Worm (Caenorhabditis elegans) whole organism, early embryonic: ENCODE measurements around the gene mrps-21.

Experiments used
- B0310.2 ChIP-seq: sonication (generic microtip); optimal IDR thresholded peaks from 2 replicates; lab custom pipeline; 2016; ENCODE audit warnings: mild to moderate bottlenecking, missing genetic modification characterization, missing compliant biosample characterization
- F13C5.2 ChIP-seq: sonication (generic microtip); optimal IDR thresholded peaks from 2 replicates; lab custom pipeline; 2017; ENCODE audit warnings: mild to moderate bottlenecking, missing genetic modification characterization, inconsistent platforms, missing compliant biosample characterization
- aly-1 ChIP-seq: sonication (generic microtip); optimal IDR thresholded peaks from 2 replicates; lab custom pipeline; 2016; ENCODE audit warnings: missing genetic modification characterization, missing compliant biosample characterization
- ama-1 ChIP-seq: fragments of 150-350 bp; optimal IDR thresholded peaks from 2 replicates; lab custom pipeline; 2014
- ceh-13 ChIP-seq: fragments of 200-800 bp; sonication (Bioruptor generic); optimal IDR thresholded peaks from 2 replicates; lab custom pipeline; 2018; ENCODE audit warnings: mild to moderate bottlenecking, missing genetic modification characterization, missing compliant biosample characterization
- ceh-36 ChIP-seq: sonication (generic microtip); optimal IDR thresholded peaks from 2 replicates; lab custom pipeline; 2016; ENCODE audit warnings: missing genetic modification characterization, inconsistent platforms, missing compliant biosample characterization
- ets-7 ChIP-seq: sonication (generic microtip); optimal IDR thresholded peaks from 2 replicates; lab custom pipeline; 2016; ENCODE audit warnings: missing genotype, missing genetic modification characterization, missing compliant biosample characterization
- flt-1 ChIP-seq: fragments of 200-800 bp; sonication (Bioruptor generic); IDR thresholded peaks from 2 replicates; pipeline ENCODE4 v1.3.6; 2022; ENCODE audit warnings: missing genetic modification characterization, missing compliant biosample characterization
- hmbx-1 ChIP-seq: sonication (generic microtip); optimal IDR thresholded peaks from 2 replicates; lab custom pipeline; 2016; ENCODE audit warnings: mild to moderate bottlenecking, missing genetic modification characterization, missing compliant biosample characterization
- hmg-4 ChIP-seq: fragments of 200-800 bp; sonication (Bioruptor generic); optimal IDR thresholded peaks from 2 replicates; lab custom pipeline; 2018; ENCODE audit warnings: mild to moderate bottlenecking, missing genetic modification characterization, missing compliant biosample characterization
- hnd-1 ChIP-seq: sonication (generic microtip); optimal IDR thresholded peaks from 2 replicates; lab custom pipeline; 2016; ENCODE audit warnings: missing genetic modification characterization, missing compliant biosample characterization
- pes-1 ChIP-seq: fragments of 200-800 bp; sonication (Bioruptor generic); IDR thresholded peaks from 2 replicates; pipeline ENCODE4 v1.3.6; 2022; ENCODE audit warnings: missing genetic modification reagents, missing genetic modification characterization, missing compliant biosample characterization
- scrt-1 ChIP-seq: fragments of 200-800 bp; sonication (Bioruptor generic); IDR thresholded peaks from 2 replicates; pipeline ENCODE4 v1.3.6; 2022; ENCODE audit warnings: missing genetic modification characterization, missing compliant biosample characterization
- sea-1 ChIP-seq: fragments of 200-800 bp; sonication (Bioruptor generic); conservative IDR thresholded peaks from 2 replicates; pipeline ENCODE4 v1.3.6; 2022; ENCODE audit warnings: missing genetic modification characterization, missing compliant biosample characterization
- tbx-11 ChIP-seq: fragments of 200-800 bp; sonication (Bioruptor generic); IDR thresholded peaks from 2 replicates; pipeline ENCODE4 v1.3.6; 2022; ENCODE audit warnings: missing genetic modification characterization, missing compliant biosample characterization
- tbx-37 ChIP-seq: fragments of 200-800 bp; sonication (Bioruptor generic); conservative IDR thresholded peaks from 2 replicates; pipeline ENCODE4 v1.3.6; 2022; ENCODE audit warnings: missing genetic modification reagents, missing genetic modification characterization, missing compliant biosample characterization
- tra-4 ChIP-seq: sonication (generic microtip); optimal IDR thresholded peaks from 2 replicates; lab custom pipeline; 2017; ENCODE audit warnings: missing genetic modification characterization, missing compliant biosample characterization

mrps-21 gene

DNA sequence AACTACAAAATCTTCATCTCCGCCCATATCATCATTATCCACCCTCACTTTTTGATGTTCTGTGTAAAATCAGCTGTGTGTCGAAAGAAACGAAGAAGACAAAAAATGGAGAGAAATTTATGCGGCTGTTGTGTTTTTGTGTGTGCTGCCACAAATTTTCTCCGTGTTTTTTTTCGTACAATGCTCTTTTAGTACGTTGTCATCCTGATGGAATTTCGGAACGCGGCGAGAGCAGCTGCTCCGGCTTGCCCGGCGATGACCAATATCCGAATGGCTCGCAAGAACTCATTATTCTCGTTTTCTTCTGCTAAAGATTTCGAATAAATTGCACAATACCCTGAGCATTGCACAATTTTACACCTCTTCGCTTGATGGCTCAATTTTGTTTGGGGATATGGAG is 20.0 kb downstream of the mrps-21 start:
- TF ChIP-seq hmg-4 (GFP tag; lab: Kevin White, UChicago) (no peak), ets-7 (tag; lab: Kevin White, UChicago) (no peak), pes-1 (GFP tag; lab: Robert Waterston, UW) (no peak), tbx-11 (GFP tag; lab: Robert Waterston, UW) (no peak), aly-1 (tag; lab: Kevin White, UChicago) (no peak), F13C5.2 (tag; lab: Kevin White, UChicago) (no peak), hnd-1 (no peak), ceh-36 (tag; lab: Kevin White, UChicago) (no peak), tra-4 (no peak), hmbx-1 (no peak), tbx-37 (GFP tag; lab: Robert Waterston, UW) (no peak), flt-1 (GFP tag; lab: Robert Waterston, UW) (no peak), B0310.2 (no peak)

DNA sequence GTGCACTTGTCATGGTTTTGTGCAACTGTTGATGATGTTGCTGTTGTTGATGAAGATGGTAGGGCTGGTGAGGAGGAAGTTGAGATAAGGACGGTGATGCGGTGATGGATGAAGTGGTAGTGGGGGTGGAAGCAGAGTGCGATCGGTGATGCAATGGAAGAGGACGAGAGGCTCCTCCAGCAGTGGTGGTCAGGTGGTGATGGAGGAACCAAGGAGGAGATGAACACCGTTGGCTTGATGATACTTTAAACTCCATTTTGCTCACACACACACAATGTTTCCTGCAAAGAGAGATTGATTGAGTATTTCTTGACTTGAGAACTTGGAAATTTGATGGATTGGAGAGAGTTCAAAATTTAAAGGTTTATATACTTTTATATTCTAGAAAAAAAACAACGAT is 21.5 kb downstream of the mrps-21 start, which contains the start of gene F19C7.8:
Gene F19C7.8, minus strand, starts transcription at position 256 of the 400 bp plus-strand sequence.
- TF ChIP-seq scrt-1 (GFP tag; lab: Robert Waterston, UW) (no peak), tbx-37 (GFP tag; lab: Robert Waterston, UW) (no peak), ceh-13 (GFP tag; lab: Kevin White, UChicago) (no peak), hmg-4 (GFP tag; lab: Kevin White, UChicago) (no peak), tra-4 (no peak), ceh-36 (tag; lab: Kevin White, UChicago) (no peak), hnd-1 (no peak), F13C5.2 (tag; lab: Kevin White, UChicago) (no peak), ets-7 (tag; lab: Kevin White, UChicago) (no peak), pes-1 (GFP tag; lab: Robert Waterston, UW) (no peak), B0310.2 (no peak), ama-1 (lab: Kevin White, UChicago) (no peak), aly-1 (tag; lab: Kevin White, UChicago) (no peak), sea-1 (GFP tag; lab: Robert Waterston, UW) (no peak), hmbx-1 (no peak), tbx-11 (GFP tag; lab: Robert Waterston, UW) (no peak)

DNA sequence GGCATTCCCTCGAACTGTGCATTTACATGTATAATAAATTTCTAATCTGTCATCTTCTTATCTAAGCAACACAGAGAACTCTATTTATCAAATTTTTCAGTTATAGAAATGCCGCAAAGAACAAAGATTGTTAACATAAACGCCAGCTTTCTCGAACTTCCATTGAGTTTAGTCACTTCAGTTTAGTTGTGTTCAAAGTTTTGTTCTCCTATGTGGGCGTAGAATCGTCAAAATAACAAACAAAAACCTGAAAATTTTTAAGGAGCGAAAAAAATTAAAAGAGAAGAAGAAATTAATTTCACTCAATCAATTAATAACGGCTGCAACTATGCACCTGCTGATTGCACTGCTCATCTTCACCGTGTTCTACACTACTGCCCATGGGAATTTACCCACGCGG is 23.3 kb downstream of the mrps-21 start, which contains the start of gene R105.5:
Gene R105.5, plus strand, starts transcription at position 301 of the 400 bp plus-strand sequence.
- TF ChIP-seq flt-1 (GFP tag; lab: Robert Waterston, UW) (no peak), sea-1 (GFP tag; lab: Robert Waterston, UW) (no peak), hmbx-1 (no peak), hnd-1 (no peak), ets-7 (tag; lab: Kevin White, UChicago) (no peak), ceh-36 (tag; lab: Kevin White, UChicago) (no peak), scrt-1 (GFP tag; lab: Robert Waterston, UW) (no peak), F13C5.2 (tag; lab: Kevin White, UChicago) (no peak), hmg-4 (GFP tag; lab: Kevin White, UChicago) (no peak), tra-4 (no peak), tbx-11 (GFP tag; lab: Robert Waterston, UW) (no peak), aly-1 (tag; lab: Kevin White, UChicago) (no peak), B0310.2 (no peak), tbx-37 (GFP tag; lab: Robert Waterston, UW) (no peak), ama-1 (lab: Kevin White, UChicago) (no peak)

DNA sequence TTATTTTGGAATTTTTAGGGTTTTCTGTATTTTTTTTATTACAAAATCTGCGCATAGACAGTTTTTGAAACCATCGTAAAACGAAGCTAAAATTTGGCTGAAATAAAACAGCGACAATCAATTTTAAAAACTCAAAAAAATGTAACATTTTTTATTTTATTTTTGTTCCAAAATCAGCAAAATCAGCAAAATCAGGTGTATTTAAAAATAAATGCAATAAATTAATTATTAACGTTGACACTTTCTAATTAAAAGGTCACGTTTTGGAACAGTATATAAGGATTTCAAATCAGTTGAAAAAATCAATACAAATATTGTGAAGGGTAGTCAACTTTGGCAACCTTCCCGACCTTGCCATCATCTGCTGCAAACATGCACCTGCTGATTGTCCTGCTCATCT is 25.9 kb downstream of the mrps-21 start, which contains the start of gene R105.1:
Gene R105.1, plus strand, starts transcription at position 301 of the 400 bp plus-strand sequence.
- TF ChIP-seq tbx-37 (GFP tag; lab: Robert Waterston, UW) (no peak), sea-1 (GFP tag; lab: Robert Waterston, UW) (no peak), F13C5.2 (tag; lab: Kevin White, UChicago) (no peak), hmbx-1 (no peak), hmg-4 (GFP tag; lab: Kevin White, UChicago) (no peak), flt-1 (GFP tag; lab: Robert Waterston, UW) (no peak), scrt-1 (GFP tag; lab: Robert Waterston, UW) (no peak), B0310.2 (no peak), tbx-11 (GFP tag; lab: Robert Waterston, UW) (no peak), pes-1 (GFP tag; lab: Robert Waterston, UW) (no peak), ceh-36 (tag; lab: Kevin White, UChicago) (no peak), ceh-13 (GFP tag; lab: Kevin White, UChicago) (no peak), ama-1 (lab: Kevin White, UChicago) (no peak), aly-1 (tag; lab: Kevin White, UChicago) (no peak), ets-7 (tag; lab: Kevin White, UChicago) (no peak), hnd-1 (no peak), tra-4 (no peak)

DNA sequence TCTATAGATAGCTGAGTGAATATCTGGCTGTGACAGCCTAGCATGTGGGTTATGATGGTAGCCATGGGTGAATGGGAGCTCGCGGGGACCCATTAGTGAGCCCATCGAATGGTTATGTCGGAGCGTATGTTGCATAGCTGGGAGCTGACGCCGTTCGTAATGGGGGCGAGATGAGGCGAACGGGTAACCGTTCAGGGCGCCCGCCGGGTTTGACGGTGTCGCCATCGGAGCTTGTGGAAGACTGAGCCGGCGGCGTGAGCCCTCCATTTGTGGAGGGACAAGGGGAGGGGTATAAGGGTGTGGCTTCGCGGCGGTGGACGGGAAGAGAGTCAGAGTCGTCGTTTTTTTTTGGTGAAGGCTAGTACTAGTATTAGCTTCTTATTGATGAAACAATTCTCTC is 35.5 kb downstream of the mrps-21 start:
- no peak for TF ChIP-seq ceh-36 (tag; lab: Kevin White, UChicago)

DNA sequence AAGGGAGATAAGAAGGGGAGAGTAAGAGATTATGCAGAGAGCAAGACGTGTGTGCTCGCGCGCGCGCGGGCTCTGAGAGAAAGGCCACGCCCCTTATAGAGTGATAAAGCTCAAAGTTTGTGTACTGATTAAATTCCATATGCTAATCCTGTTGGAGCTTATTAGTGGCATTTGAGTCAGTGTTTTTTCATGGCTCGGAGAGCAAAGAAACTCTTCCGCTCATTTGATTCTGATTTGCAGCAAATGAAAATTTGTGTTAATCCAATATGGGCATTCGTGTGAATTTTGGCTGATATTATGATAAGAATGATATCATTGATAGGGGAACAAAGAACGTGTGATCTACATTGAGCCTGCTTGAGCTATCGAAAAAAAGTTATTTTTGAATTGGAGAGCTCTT is 45.8 kb downstream of the mrps-21 start:
- TF ChIP-seq sea-1 (GFP tag; lab: Robert Waterston, UW) (no peak), ceh-13 (GFP tag; lab: Kevin White, UChicago) (no peak), pes-1 (GFP tag; lab: Robert Waterston, UW) (no peak)

DNA sequence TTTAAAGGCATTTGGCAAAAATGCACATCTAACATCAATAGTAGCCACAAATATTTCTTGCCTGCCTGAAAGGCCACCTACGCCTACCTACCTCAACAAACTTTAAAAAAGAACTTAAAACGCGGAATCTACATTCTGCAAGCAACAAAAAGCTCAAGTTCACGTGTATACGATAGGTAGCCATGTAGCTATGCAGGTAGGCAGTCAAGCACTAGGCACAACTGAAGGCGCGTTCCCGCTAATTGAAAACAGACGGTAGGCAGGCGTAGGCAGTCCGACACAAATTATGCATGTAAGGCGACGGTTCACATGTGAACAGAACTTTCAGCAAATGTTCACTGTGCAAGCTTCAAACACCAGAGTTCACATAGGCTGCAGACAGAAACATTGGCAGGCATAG is 46.7 kb downstream of the mrps-21 start:
- TF ChIP-seq tbx-11 (GFP tag; lab: Robert Waterston, UW): no peak
- no peak for TF ChIP-seq B0310.2
- TF ChIP-seq pes-1 (GFP tag; lab: Robert Waterston, UW): no peak
- TF ChIP-seq scrt-1 (GFP tag; lab: Robert Waterston, UW): no peak
- TF ChIP-seq ceh-13 (GFP tag; lab: Kevin White, UChicago): no peak
- no peak for TF ChIP-seq hmg-4 (GFP tag; lab: Kevin White, UChicago)
- no peak for TF ChIP-seq hnd-1
- no peak for TF ChIP-seq hmbx-1
- TF ChIP-seq ama-1 (lab: Kevin White, UChicago): no peak
- no peak for TF ChIP-seq aly-1 (tag; lab: Kevin White, UChicago)
- no peak for TF ChIP-seq F13C5.2 (tag; lab: Kevin White, UChicago)
- TF ChIP-seq ets-7 (tag; lab: Kevin White, UChicago): no peak
- no peak for TF ChIP-seq flt-1 (GFP tag; lab: Robert Waterston, UW)
- TF ChIP-seq sea-1 (GFP tag; lab: Robert Waterston, UW): no peak
- TF ChIP-seq tbx-37 (GFP tag; lab: Robert Waterston, UW): no peak
